Worm (Caenorhabditis elegans) whole organism, young adult: ENCODE data around the gene gos-28.

Experiments used
- B0035.1 ChIP-seq: sonication (generic microtip); optimal IDR thresholded peaks from 2 replicates; lab custom pipeline; 2016; ENCODE audit warnings: missing genetic modification characterization, mild to moderate bottlenecking, missing compliant biosample characterization, missing genotype, missing genetic modification reagents
- F10E7.11 ChIP-seq: sonication (generic microtip); optimal IDR thresholded peaks from 2 replicates; lab custom pipeline; 2017; ENCODE audit warnings: mild to moderate bottlenecking, missing genetic modification characterization, moderate library complexity, missing compliant biosample characterization
- F22D6.2 ChIP-seq: sonication (generic microtip); optimal IDR thresholded peaks from 2 replicates; lab custom pipeline; 2016; ENCODE audit warnings: mild to moderate bottlenecking, missing genetic modification characterization, missing compliant biosample characterization
- F33H1.4 ChIP-seq: fragments of 200-800 bp; sonication (Bioruptor generic); IDR thresholded peaks from 2 replicates; pipeline ENCODE4 v1.3.6; 2022; ENCODE audit warnings: missing genetic modification reagents, missing genetic modification characterization, missing compliant biosample characterization
- F37B4.10 ChIP-seq: fragments of 200-800 bp; sonication (Bioruptor generic); IDR thresholded peaks from 2 replicates; pipeline ENCODE4 v1.3.6; 2022; ENCODE audit warnings: missing genetic modification characterization, missing compliant biosample characterization
- F49E8.2 ChIP-seq: sonication (generic microtip); optimal IDR thresholded peaks from 3 replicates; lab custom pipeline; 2017; ENCODE audit warnings: missing genetic modification characterization, mild to moderate bottlenecking, missing compliant biosample characterization, antibody characterized with exemption, moderate library complexity; ENCODE audit not compliant: insufficient read depth
- F57A8.1 ChIP-seq: fragments of 200-800 bp; sonication (Bioruptor generic); optimal IDR thresholded peaks from 2 replicates; lab custom pipeline; 2018; ENCODE audit warnings: mild to moderate bottlenecking, missing genetic modification characterization, moderate library complexity, missing compliant biosample characterization
- F57C9.4 ChIP-seq: sonication (generic microtip); optimal IDR thresholded peaks from 2 replicates; lab custom pipeline; 2017; ENCODE audit warnings: mild to moderate bottlenecking, missing genetic modification characterization, missing compliant biosample characterization
- K11D2.4 ChIP-seq: fragments of 200-800 bp; sonication (Bioruptor generic); IDR thresholded peaks from 2 replicates; pipeline ENCODE4 v1.3.6; 2022; ENCODE audit warnings: missing genetic modification reagents, missing genetic modification characterization, missing compliant biosample characterization
- Y53F4B.3 ChIP-seq: fragments of 200-800 bp; sonication (Bioruptor generic); IDR thresholded peaks from 2 replicates; pipeline ENCODE4 v1.3.6; 2022; ENCODE audit warnings: missing genetic modification reagents, missing genetic modification characterization, missing compliant biosample characterization
- Y67H2A.10 ChIP-seq: fragments of 200-800 bp; sonication (Bioruptor generic); conservative IDR thresholded peaks from 2 replicates; pipeline ENCODE4 v1.3.6; 2022; ENCODE audit warnings: missing genetic modification reagents, missing genetic modification characterization, missing compliant biosample characterization
- Y79H2A.3 ChIP-seq: fragments of 200-800 bp; sonication (Bioruptor generic); conservative IDR thresholded peaks from 2 replicates; pipeline ENCODE4 v1.3.6; 2022; ENCODE audit warnings: missing genetic modification reagents, missing genetic modification characterization, missing compliant biosample characterization
- ZK185.1 ChIP-seq: sonication (generic microtip); optimal IDR thresholded peaks from 2 replicates; lab custom pipeline; 2016; ENCODE audit warnings: mild to moderate bottlenecking, missing genetic modification characterization, missing compliant biosample characterization; ENCODE audit not compliant: poor library complexity, severe bottlenecking
- akir-1 ChIP-seq: fragments of 200-800 bp; sonication (Bioruptor generic); optimal IDR thresholded peaks from 2 replicates; lab custom pipeline; 2018; ENCODE audit warnings: mild to moderate bottlenecking, missing genetic modification characterization, moderate library complexity, missing compliant biosample characterization
- atf-7 ChIP-seq: sonication (generic microtip); optimal IDR thresholded peaks from 2 replicates; lab custom pipeline; 2017; ENCODE audit warnings: mild to moderate bottlenecking, missing genetic modification characterization, missing compliant biosample characterization
- efl-1 ChIP-seq: fragments of 150-350 bp; optimal IDR thresholded peaks from 2 replicates; lab custom pipeline; 2014; ENCODE audit warnings: missing biosample characterization, missing genetic modification reagents, missing genetic modification characterization
- ekl-4 ChIP-seq: fragments of 200-800 bp; sonication (Bioruptor generic); IDR thresholded peaks from 2 replicates; pipeline ENCODE4 v1.3.6; 2022; ENCODE audit warnings: missing genetic modification reagents, missing genetic modification characterization, missing compliant biosample characterization
- fkh-3 ChIP-seq: sonication (generic microtip); optimal IDR thresholded peaks from 2 replicates; lab custom pipeline; 2016; ENCODE audit warnings: mild to moderate bottlenecking, missing genetic modification characterization, missing compliant biosample characterization
- him-1 ChIP-seq: sonication (generic microtip); optimal IDR thresholded peaks from 2 replicates; lab custom pipeline; 2016; ENCODE audit warnings: missing genotype, missing genetic modification reagents, missing genetic modification characterization, missing compliant biosample characterization
- hlh-26 ChIP-seq: fragments of 200-800 bp; sonication (Bioruptor generic); conservative IDR thresholded peaks from 2 replicates; pipeline ENCODE4 v1.3.6; 2022; ENCODE audit warnings: missing genetic modification reagents, missing genetic modification characterization, missing compliant biosample characterization
- hmg-1.2 ChIP-seq: fragments of 200-800 bp; sonication (Bioruptor generic); IDR thresholded peaks from 2 replicates; pipeline ENCODE4 v1.3.6; 2022; ENCODE audit warnings: missing genetic modification reagents, missing genetic modification characterization, missing compliant biosample characterization
- hrde-1 ChIP-seq: sonication (generic microtip); optimal IDR thresholded peaks from 2 replicates; lab custom pipeline; 2016; ENCODE audit warnings: missing genetic modification characterization, mild to moderate bottlenecking, missing compliant biosample characterization, moderate library complexity, missing genotype, missing genetic modification reagents, borderline replicate concordance
- hsf-1 ChIP-seq: fragments of 200-800 bp; sonication (Bioruptor generic); IDR thresholded peaks from 2 replicates; pipeline ENCODE4 v1.3.6; 2022; ENCODE audit warnings: missing genetic modification reagents, missing genetic modification characterization, missing compliant biosample characterization
- let-607 ChIP-seq, 2 experiments: fragments of 200-800 bp in 1 of 2; sonication (Bioruptor generic) in 1 of 2; sonication (generic microtip) in 1 of 2; optimal IDR thresholded peaks; 2 replicates each; lab custom pipeline; 2016 to 2018; ENCODE audit warnings: mild to moderate bottlenecking in 2 of 2, missing compliant biosample characterization in 2 of 2, missing genetic modification characterization in 2 of 2, moderate library complexity in 2 of 2, missing genotype in 1 of 2
- lin-54 ChIP-seq: fragments of 200-800 bp; sonication (Bioruptor generic); optimal IDR thresholded peaks from 2 replicates; lab custom pipeline; 2018; ENCODE audit warnings: mild to moderate bottlenecking, missing genetic modification characterization, missing compliant biosample characterization
- lsl-1 ChIP-seq: fragments of 200-800 bp; sonication (Bioruptor generic); optimal IDR thresholded peaks from 2 replicates; lab custom pipeline; 2018; ENCODE audit warnings: mild to moderate bottlenecking, missing genetic modification characterization, moderate library complexity, missing compliant biosample characterization
- lsy-27 ChIP-seq: sonication (generic microtip); optimal IDR thresholded peaks from 2 replicates; lab custom pipeline; 2017; ENCODE audit warnings: missing genetic modification characterization, mild to moderate bottlenecking, missing compliant biosample characterization, antibody characterized with exemption, missing genotype, borderline replicate concordance; ENCODE audit not compliant: insufficient read depth
- madf-10 ChIP-seq: sonication (generic microtip); optimal IDR thresholded peaks from 2 replicates; lab custom pipeline; 2016; ENCODE audit warnings: mild to moderate bottlenecking, missing genetic modification characterization, missing compliant biosample characterization
- madf-3 ChIP-seq: fragments of 200-800 bp; sonication (Bioruptor generic); IDR thresholded peaks from 2 replicates; pipeline ENCODE4 v1.3.6; 2022; ENCODE audit warnings: missing genetic modification reagents, missing genetic modification characterization, missing compliant biosample characterization
- madf-6 ChIP-seq: fragments of 200-800 bp; sonication (Bioruptor generic); IDR thresholded peaks from 2 replicates; pipeline ENCODE4 v1.3.6; 2022; ENCODE audit warnings: missing genetic modification reagents, missing genetic modification characterization, missing compliant biosample characterization
- mel-28 ChIP-seq: sonication (generic microtip); optimal IDR thresholded peaks from 2 replicates; lab custom pipeline; 2016; ENCODE audit warnings: borderline replicate concordance, mild to moderate bottlenecking, missing genetic modification characterization, missing compliant biosample characterization
- mes-4 ChIP-seq: sonication (generic microtip); optimal IDR thresholded peaks from 2 replicates; lab custom pipeline; 2016; ENCODE audit warnings: missing genotype, missing genetic modification characterization, missing compliant biosample characterization
- nfya-1 ChIP-seq: sonication (generic microtip); optimal IDR thresholded peaks from 2 replicates; lab custom pipeline; 2017; ENCODE audit warnings: antibody characterized with exemption, missing compliant biosample characterization, missing genetic modification characterization, borderline replicate concordance; ENCODE audit not compliant: insufficient read depth
- nhr-27 ChIP-seq: fragments of 200-800 bp; sonication (Bioruptor generic); optimal IDR thresholded peaks from 2 replicates; lab custom pipeline; 2018; ENCODE audit warnings: mild to moderate bottlenecking, missing genetic modification characterization, moderate library complexity, missing compliant biosample characterization
- nhr-80 ChIP-seq: sonication (generic microtip); optimal IDR thresholded peaks from 2 replicates; lab custom pipeline; 2016; ENCODE audit warnings: missing genetic modification characterization, missing compliant biosample characterization
- pbrm-1 ChIP-seq: fragments of 200-800 bp; sonication (Bioruptor generic); IDR thresholded peaks from 2 replicates; pipeline ENCODE4 v1.3.6; 2022; ENCODE audit warnings: missing genetic modification reagents, missing genetic modification characterization, missing compliant biosample characterization
- repo-1 ChIP-seq: sonication (generic microtip); optimal IDR thresholded peaks from 2 replicates; lab custom pipeline; 2017; ENCODE audit warnings: mild to moderate bottlenecking, missing genetic modification characterization, missing compliant biosample characterization
- sdz-38 ChIP-seq: sonication (generic microtip); optimal IDR thresholded peaks from 2 replicates; lab custom pipeline; 2016; ENCODE audit warnings: missing genotype, missing genetic modification characterization, missing compliant biosample characterization
- snpc-1.1 ChIP-seq: sonication (generic microtip); optimal IDR thresholded peaks from 2 replicates; lab custom pipeline; 2017; ENCODE audit warnings: missing genetic modification characterization, mild to moderate bottlenecking, missing compliant biosample characterization, antibody characterized with exemption, moderate library complexity, missing genotype, missing genetic modification reagents; ENCODE audit not compliant: insufficient read depth
- snpc-1.3 ChIP-seq: sonication (generic microtip); optimal IDR thresholded peaks from 2 replicates; lab custom pipeline; 2017; ENCODE audit warnings: missing genetic modification characterization, mild to moderate bottlenecking, missing compliant biosample characterization, antibody characterized with exemption, moderate library complexity, missing genotype, missing genetic modification reagents; ENCODE audit not compliant: insufficient read depth
- somi-1 ChIP-seq: fragments of 200-800 bp; sonication (Bioruptor generic); optimal IDR thresholded peaks from 2 replicates; lab custom pipeline; 2018; ENCODE audit warnings: mild to moderate bottlenecking, missing genetic modification characterization, missing compliant biosample characterization
- sptf-2 ChIP-seq: fragments of 200-800 bp; sonication (Bioruptor generic); optimal IDR thresholded peaks from 2 replicates; lab custom pipeline; 2018; ENCODE audit warnings: mild to moderate bottlenecking, missing genetic modification characterization, missing compliant biosample characterization
- tbp1 ChIP-seq: fragments of 200-800 bp; sonication (Bioruptor generic); optimal IDR thresholded peaks from 2 replicates; lab custom pipeline; 2018; ENCODE audit warnings: mild to moderate bottlenecking, missing genetic modification characterization, missing compliant biosample characterization
- tbx-9 ChIP-seq: sonication (generic microtip); optimal IDR thresholded peaks from 2 replicates; lab custom pipeline; 2016; ENCODE audit warnings: borderline replicate concordance, missing genetic modification characterization, inconsistent platforms, missing compliant biosample characterization
- zfh-2 ChIP-seq: fragments of 200-800 bp; sonication (Bioruptor generic); conservative IDR thresholded peaks from 2 replicates; pipeline ENCODE4 v1.3.6; 2022; ENCODE audit warnings: missing genetic modification reagents, missing genetic modification characterization, missing compliant biosample characterization
- ztf-18 ChIP-seq: sonication (generic microtip); optimal IDR thresholded peaks from 2 replicates; lab custom pipeline; 2016; ENCODE audit warnings: missing genotype, mild to moderate bottlenecking, missing genetic modification characterization, missing compliant biosample characterization
- ztf-28 ChIP-seq: fragments of 200-800 bp; sonication (Bioruptor generic); IDR thresholded peaks from 2 replicates; pipeline ENCODE4 v1.3.6; 2022; ENCODE audit warnings: missing genetic modification reagents, missing genetic modification characterization, missing compliant biosample characterization

gos-28 gene

DNA sequence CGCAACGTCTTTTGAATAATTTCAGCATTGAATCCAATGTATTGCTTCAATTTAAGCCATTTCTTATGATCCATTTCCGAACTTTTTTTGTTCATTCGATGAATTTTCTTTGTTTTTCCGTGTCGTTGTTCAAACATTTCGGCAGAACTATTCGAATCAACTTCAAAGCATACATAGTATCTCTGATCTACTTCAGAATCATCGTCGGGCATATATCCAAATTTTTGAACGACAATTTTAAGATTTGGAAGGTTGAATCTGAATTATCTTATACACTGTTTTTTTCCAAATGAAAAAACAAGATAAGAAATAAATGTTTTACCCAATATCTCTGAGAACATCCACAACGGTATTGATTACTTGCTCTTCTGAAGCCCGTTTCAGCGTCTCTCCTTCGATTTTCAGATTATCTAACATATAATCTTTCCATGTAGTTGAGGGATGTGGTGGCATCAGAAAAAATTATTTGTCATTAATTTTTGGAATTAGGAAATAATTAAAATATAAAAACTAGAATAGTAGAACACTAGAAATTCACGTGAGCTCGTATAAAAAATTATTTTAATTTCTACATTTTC is 19.7 kb downstream of the gos-28 start, which contains the start of gene lab-2 (continued):
- TF ChIP-seq F37B4.10 (GFP tag; lab: Robert Waterston, UW) (no peak), ztf-28 (GFP tag; lab: Robert Waterston, UW) (no peak), F57A8.1 (GFP tag; lab: Kevin White, UChicago) (no peak), ztf-18 (tag; lab: Kevin White, UChicago) (no peak), akir-1 (GFP tag; lab: Kevin White, UChicago) (no peak), F49E8.2 (tag; lab: Kevin White, UChicago) (no peak), ZK185.1 (tag; lab: Kevin White, UChicago) (no peak), B0035.1 (tag; lab: Kevin White, UChicago) (peak; percentile 26), lsy-27 (tag; lab: Kevin White, UChicago) (no peak), fkh-3 (peak; percentile 27), F33H1.4 (no peak), tbx-9 (no peak), Y67H2A.10 (GFP tag; lab: Robert Waterston, UW) (no peak), F10E7.11 (tag; lab: Kevin White, UChicago) (no peak), efl-1 (GFP tag; lab: Kevin White, UChicago) (no peak), hsf-1 (GFP tag; lab: Robert Waterston, UW) (no peak), nhr-27 (tag; lab: Kevin White, UChicago) (no peak), somi-1 (GFP tag; lab: Kevin White, UChicago) (no peak), mes-4 (tag; lab: Kevin White, UChicago) (no peak), ekl-4 (no peak; the same call in 1 of the 2 replicates), tbp1 (GFP tag; lab: Kevin White, UChicago) (no peak), F57C9.4 (tag; lab: Kevin White, UChicago) (peak; percentile 70), pbrm-1 (no peak), madf-6 (GFP tag; lab: Robert Waterston, UW) (0 out of 2 replicates have a peak, but pooled peaks have one; percentile 34), repo-1 (peak; percentile 67), snpc-1.1 (tag; lab: Kevin White, UChicago) (no peak), lin-54 (GFP tag; lab: Kevin White, UChicago) (peak; percentile 10), him-1 (no peak), snpc-1.3 (tag; lab: Kevin White, UChicago) (no peak), madf-3 (GFP tag; lab: Robert Waterston, UW) (no peak), atf-7 (peak; percentile 27), sdz-38 (tag; lab: Kevin White, UChicago) (no peak), sptf-2 (GFP tag; lab: Kevin White, UChicago) (no peak), Y53F4B.3 (GFP tag; lab: Robert Waterston, UW) (no peak), madf-10 (tag; lab: Kevin White, UChicago) (no peak), hrde-1 (tag; lab: Kevin White, UChicago) (no peak), F22D6.2 (tag; lab: Kevin White, UChicago) (no peak), K11D2.4 (no peak), hlh-26 (GFP tag; lab: Robert Waterston, UW) (no peak), let-607 (tag; optimal IDR thresholded peaks at IDR 0.05; lab: Kevin White, UChicago) (no peak), mel-28 (tag; lab: Kevin White, UChicago) (no peak), zfh-2 (GFP tag; lab: Robert Waterston, UW) (no peak), Y79H2A.3 (no peak), nfya-1 (no peak), hmg-1.2 (GFP tag; lab: Robert Waterston, UW) (no peak), lsl-1 (GFP tag; lab: Kevin White, UChicago) (no peak), nhr-80 (tag; lab: Kevin White, UChicago) (no peak)
